Worm (Caenorhabditis elegans): ENCODE data around the gene C50B6.7.

ce11 chrV:13327463-13327862 lies 2.7 kb upstream of the C50B6.7 start, which contains the start of gene str-37:
- no peak for TF ChIP-seq ceh-2 (tag; optimal IDR thresholded peaks at IDR 0.05)
- no peak for TF ChIP-seq fkh-10 (GFP tag; optimal IDR thresholded peaks at IDR 0.05)
- TF ChIP-seq F13H6.1 (tag; optimal IDR thresholded peaks at IDR 0.05) = no peak
- TF ChIP-seq ceh-24 (tag; optimal IDR thresholded peaks at IDR 0.05) = no peak
- no peak for TF ChIP-seq ama-1 (optimal IDR thresholded peaks at IDR 0.05)
- TF ChIP-seq ceh-14 (tag; optimal IDR thresholded peaks at IDR 0.05) = no peak
- no peak for TF ChIP-seq ceh-19 (GFP tag; optimal IDR thresholded peaks at IDR 0.05)
- TF ChIP-seq tbx-2 (tag; optimal IDR thresholded peaks at IDR 0.05) = no peak
- TF ChIP-seq T23F11.4 (GFP tag; optimal IDR thresholded peaks at IDR 0.05) = no peak
- no peak for TF ChIP-seq ceh-9 (tag; optimal IDR thresholded peaks at IDR 0.05)
- no peak for TF ChIP-seq pag-3 (tag; optimal IDR thresholded peaks at IDR 0.05; ENCODE audit: borderline replicate concordance)
- TF ChIP-seq pros-1 (tag; optimal IDR thresholded peaks at IDR 0.05) = no peak

Data from whole organism, late embryonic.